Fruit fly (Drosophila melanogaster) whole organism: ENCODE data around the gene CG15743.

Experiments used
- Dll ChIP-seq: fragments of >200 bp; optimal IDR thresholded peaks from 2 replicates; lab custom pipeline; 2017
- psq ChIP-seq: fragments of >200 bp; optimal IDR thresholded peaks from 2 replicates; lab custom pipeline; 2017
- usp ChIP-seq: fragments of >200 bp; optimal IDR thresholded peaks from 2 replicates; lab custom pipeline; 2017; ENCODE audit warnings: missing biosample characterization, missing genetic modification characterization, mixed read lengths

- TF ChIP-seq psq (lab: Kevin White, UChicago) (no peak), usp (GFP tag; lab: Kevin White, UChicago) (no peak), Dll (no peak)
Measured at dm6 chrX:13303656-13304647, 18.4 kb downstream of the CG15743 start.
